Worm (Caenorhabditis elegans): ENCODE measurements around the gene E04D5.5.

DNA sequence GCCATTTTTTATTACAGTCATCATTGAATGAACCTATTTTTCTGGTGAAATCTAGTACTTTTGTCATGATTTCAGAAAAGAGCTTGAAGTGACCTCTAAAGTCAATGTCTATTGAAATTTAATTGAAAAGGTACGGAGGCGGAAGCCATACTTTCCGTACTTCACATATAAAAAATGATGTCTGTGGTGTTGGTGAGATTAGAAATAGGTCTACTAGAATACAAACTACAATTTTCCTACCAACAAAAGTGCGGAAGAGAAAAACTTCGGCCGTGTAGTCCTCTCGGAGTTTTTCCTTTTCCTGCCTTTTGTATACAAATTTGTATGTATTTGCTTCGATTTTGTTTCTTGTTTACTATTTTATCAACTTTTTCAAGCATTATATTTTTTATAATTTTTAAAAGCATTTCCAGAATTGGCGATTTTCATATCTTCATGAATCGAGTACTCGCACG is 15.8 kb upstream of the E04D5.5 start, which contains the start of gene T09F3.4:
- TF ChIP-seq ztf-29 (GFP tag; IDR thresholded peaks at IDR 0.05) (no peak), flt-1 (GFP tag; IDR thresholded peaks at IDR 0.05) (no peak), tab-1 (GFP tag; IDR thresholded peaks at IDR 0.05) (no peak)
